Fruit fly (Drosophila melanogaster): ENCODE results near the gene mldr.

DNA sequence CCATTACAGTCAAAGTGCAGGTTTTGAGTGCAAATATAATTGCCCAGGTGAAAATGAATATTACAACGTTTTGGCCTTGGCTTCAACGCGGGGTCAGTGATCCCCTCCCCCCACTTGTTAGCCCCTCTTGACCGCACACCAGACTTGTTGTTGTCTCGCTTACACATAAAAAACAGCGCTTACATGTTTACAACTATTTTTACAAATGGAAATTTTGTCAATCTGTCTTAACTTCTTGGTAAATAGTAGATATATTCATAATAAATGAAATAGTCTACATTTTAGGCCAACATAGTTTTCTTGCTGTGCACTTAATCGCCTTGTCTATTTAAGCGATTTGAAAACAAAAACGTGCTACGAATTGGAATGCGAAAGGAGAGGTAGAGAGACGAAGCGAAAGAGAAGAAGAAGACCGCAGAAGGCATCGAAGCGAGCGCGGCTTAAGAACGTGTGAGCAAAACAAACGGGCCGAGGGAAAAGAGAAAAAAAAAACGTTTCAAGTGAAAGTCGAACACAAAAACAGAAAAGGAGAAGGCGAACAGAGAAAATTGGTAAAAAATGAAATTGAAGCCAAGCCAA is 49.0 kb downstream of the mldr start:
- TF ChIP-seq Sin3A (optimal IDR thresholded peaks at IDR 0.05) (no peak), insv (optimal IDR thresholded peaks at IDR 0.05) (no peak), psq (optimal IDR thresholded peaks at IDR 0.05) (no peak)

Data from Kc167 (cell line).